Worm (Caenorhabditis elegans) whole organism, L1 larva: ENCODE results near the gene H39E23.2.

Source experiments
- elt-2 ChIP-seq: sonication (generic microtip); optimal IDR thresholded peaks from 2 replicates; lab custom pipeline; 2016; ENCODE audit warnings: missing genetic modification characterization, mild to moderate bottlenecking, inconsistent platforms, missing compliant biosample characterization, missing genetic modification reagents
- lin-13 ChIP-seq: fragments of 150-350 bp; optimal IDR thresholded peaks from 2 replicates; lab custom pipeline; 2014; ENCODE audit warnings: missing biosample characterization, missing genetic modification reagents, missing genetic modification characterization
- pax-3 ChIP-seq: fragments of 200-800 bp; sonication (Bioruptor generic); optimal IDR thresholded peaks from 2 replicates; lab custom pipeline; 2018; ENCODE audit warnings: mild to moderate bottlenecking, missing genetic modification characterization, moderate library complexity, missing compliant biosample characterization
- pqm-1 ChIP-seq: sonication (generic microtip); optimal IDR thresholded peaks from 3 replicates; lab custom pipeline; 2017; ENCODE audit warnings: missing biosample characterization, missing genetic modification characterization

DNA sequence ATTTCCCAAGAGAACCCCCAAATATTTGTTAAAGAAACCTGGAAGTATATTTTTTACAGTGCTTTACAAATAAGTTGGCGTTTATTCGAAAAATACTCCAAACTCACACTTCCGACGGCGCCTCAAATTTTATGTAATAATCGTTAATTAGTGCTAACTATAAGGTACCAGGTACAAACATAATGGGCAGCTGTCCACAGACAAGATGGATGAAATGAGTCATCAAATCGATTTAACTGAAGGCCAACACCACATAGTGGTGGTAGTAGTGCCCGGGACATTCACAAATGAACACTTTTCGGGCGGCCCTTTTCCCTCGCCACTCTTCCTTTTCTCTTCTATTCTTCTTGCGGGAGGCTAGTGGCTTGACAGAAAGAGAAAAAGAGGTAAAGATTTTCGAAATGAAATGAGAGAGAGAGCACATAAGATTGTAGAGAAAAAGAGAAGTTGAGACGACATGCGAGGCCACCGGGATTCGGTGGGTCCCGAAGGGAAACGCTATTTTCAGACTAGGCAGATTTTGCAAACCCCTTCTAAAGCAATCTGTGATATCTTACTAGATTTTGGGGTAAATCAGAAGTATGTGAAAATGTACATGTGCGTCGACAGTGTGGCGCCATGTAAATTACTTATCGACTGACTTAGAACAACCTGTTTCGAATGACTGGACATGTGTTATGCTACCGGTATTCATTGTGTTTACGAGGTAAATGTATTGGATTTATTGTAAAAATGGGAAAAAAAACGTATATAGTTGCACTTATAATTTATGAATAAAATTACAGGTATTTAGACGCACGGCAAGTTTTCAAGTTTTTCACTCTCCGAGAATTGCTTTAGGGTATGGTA, 29.3 kb downstream of the H39E23.2 start:
- TF ChIP-seq elt-2 (no peak), lin-13 (GFP tag; lab: Kevin White, UChicago) (no peak), pax-3 (tag; lab: Kevin White, UChicago) (no peak), pqm-1 (tag; lab: Kevin White, UChicago) (no peak)
